Worm (Caenorhabditis elegans): ENCODE results near the gene ztf-13.

DNA sequence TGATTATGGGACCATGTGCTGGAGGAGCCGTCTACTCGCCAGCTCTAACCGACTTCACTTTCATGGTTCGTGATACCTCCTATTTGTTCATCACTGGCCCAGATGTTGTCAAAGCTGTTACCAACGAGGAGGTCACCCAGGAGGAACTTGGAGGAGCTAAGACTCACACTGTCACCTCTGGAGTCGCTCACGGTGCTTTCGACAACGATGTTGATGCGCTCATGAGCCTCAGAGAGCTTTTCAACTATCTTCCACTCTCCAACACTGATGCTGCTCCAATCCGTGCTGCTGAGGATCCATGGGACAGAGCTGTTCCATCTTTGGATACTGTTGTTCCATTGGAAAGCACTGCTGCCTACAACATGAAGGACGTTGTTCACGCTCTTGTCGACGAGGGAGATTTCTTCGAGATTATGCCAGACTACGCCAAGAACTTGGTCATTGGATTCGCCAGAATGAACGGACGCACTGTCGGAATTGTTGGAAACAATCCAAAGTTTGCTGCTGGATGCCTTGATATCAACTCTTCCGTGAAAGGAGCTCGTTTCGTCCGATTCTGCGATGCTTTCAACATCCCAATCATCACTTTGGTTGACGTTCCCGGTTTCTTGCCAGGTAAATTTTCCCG lies 10.7 kb downstream of the ztf-13 start:
- TF ChIP-seq R02D3.7 (tag; optimal IDR thresholded peaks at IDR 0.05) (no peak), ceh-82 (tag; optimal IDR thresholded peaks at IDR 0.05) (no peak), zfp-3 (GFP tag; conservative IDR thresholded peaks at IDR 0.05) (no peak), mdl-1 (tag; optimal IDR thresholded peaks at IDR 0.05) (no peak)
